Worm (Caenorhabditis elegans) whole organism, young adult: ENCODE measurements around the gene W07A12.4.

Experiments used
- D2030.7 ChIP-seq: fragments of 200-800 bp; sonication (Bioruptor generic); IDR thresholded peaks from 2 replicates; pipeline ENCODE4 v1.3.6; 2022; ENCODE audit warnings: missing genetic modification reagents, missing genetic modification characterization, missing compliant biosample characterization
- T07F8.4 ChIP-seq: sonication (generic microtip); optimal IDR thresholded peaks from 2 replicates; lab custom pipeline; 2016; ENCODE audit warnings: mild to moderate bottlenecking, missing genetic modification characterization, moderate library complexity, missing compliant biosample characterization
- ama-1 ChIP-seq, 3 experiments: fragments of 150-350 bp in 1 of 3; sonication (generic microtip) in 2 of 3; optimal IDR thresholded peaks; 2 replicates each; lab custom pipeline; 2014 to 2018; ENCODE audit warnings: missing biosample characterization in 2 of 3, missing genetic modification characterization in 2 of 3, missing genetic modification reagents in 2 of 3
- aptf-3 ChIP-seq: fragments of 200-800 bp; sonication (Bioruptor generic); IDR thresholded peaks from 2 replicates; pipeline ENCODE4 v1.3.6; 2022; ENCODE audit warnings: missing genetic modification characterization, missing compliant biosample characterization
- ceh-27 ChIP-seq: fragments of 200-800 bp; sonication (Bioruptor generic); optimal IDR thresholded peaks from 2 replicates; lab custom pipeline; 2018; ENCODE audit warnings: mild to moderate bottlenecking, missing genetic modification characterization, moderate library complexity, missing compliant biosample characterization
- efl-1 ChIP-seq: fragments of 150-350 bp; optimal IDR thresholded peaks from 2 replicates; lab custom pipeline; 2014; ENCODE audit warnings: missing biosample characterization, missing genetic modification reagents, missing genetic modification characterization
- lin-40 ChIP-seq: sonication (generic microtip); optimal IDR thresholded peaks from 2 replicates; lab custom pipeline; 2016; ENCODE audit warnings: missing genetic modification characterization, mild to moderate bottlenecking, missing compliant biosample characterization, missing genotype, missing genetic modification reagents
- sdz-38 ChIP-seq: sonication (generic microtip); optimal IDR thresholded peaks from 2 replicates; lab custom pipeline; 2016; ENCODE audit warnings: missing genotype, missing genetic modification characterization, missing compliant biosample characterization
- sea-2 ChIP-seq: fragments of 200-800 bp; sonication (Bioruptor generic); IDR thresholded peaks from 2 replicates; pipeline ENCODE4 v1.3.6; 2022; ENCODE audit warnings: missing genetic modification characterization, missing compliant biosample characterization
- sptf-2 ChIP-seq: fragments of 200-800 bp; sonication (Bioruptor generic); optimal IDR thresholded peaks from 2 replicates; lab custom pipeline; 2018; ENCODE audit warnings: mild to moderate bottlenecking, missing genetic modification characterization, missing compliant biosample characterization
- zim-3 ChIP-seq: sonication (generic microtip); optimal IDR thresholded peaks from 2 replicates; lab custom pipeline; 2017; ENCODE audit warnings: mild to moderate bottlenecking, missing genetic modification characterization, moderate library complexity, missing compliant biosample characterization

- TF ChIP-seq D2030.7 (GFP tag; lab: Robert Waterston, UW) = no peak
- TF ChIP-seq aptf-3 (GFP tag; lab: Robert Waterston, UW) = no peak
- TF ChIP-seq lin-40 (tag; lab: Kevin White, UChicago) = no peak
- TF ChIP-seq T07F8.4 (tag; lab: Kevin White, UChicago) = no peak
- TF ChIP-seq sdz-38 (tag; lab: Kevin White, UChicago) = no peak
- no peak for TF ChIP-seq ceh-27 (GFP tag; lab: Kevin White, UChicago)
- no peak for TF ChIP-seq efl-1
- no peak for TF ChIP-seq zim-3 (tag; lab: Kevin White, UChicago)
- TF ChIP-seq sea-2 (GFP tag; lab: Robert Waterston, UW) = no peak
- TF ChIP-seq sptf-2 (GFP tag; lab: Kevin White, UChicago) = no peak
- TF ChIP-seq ama-1 (optimal IDR thresholded peaks at IDR 0.05; lab: Kevin White, UChicago) = no peak
- TF ChIP-seq ama-1 (GFP tag; optimal IDR thresholded peaks at IDR 0.05; lab: Kevin White, UChicago) = no peak
Observed at ce11 chrII:9114972-9115371, 31.1 kb upstream of the W07A12.4 start.
